Worm (Caenorhabditis elegans) whole organism, L4/young adult: ENCODE data around the gene D1086.1.
A peak's percentile ranks its signal among the peaks of the same experiment; 100 is the strongest.
"Not testable (repeated sequence)": the region's sequence is repeated elsewhere in the genome, so short reads cannot be mapped to it uniquely, and the experiment has no call there.

Source experiments
- W03F9.2 ChIP-seq: fragments of 150-350 bp; optimal IDR thresholded peaks from 2 replicates; lab custom pipeline; 2014; ENCODE audit warnings: missing biosample characterization, missing genetic modification characterization
- dao-5 ChIP-seq: sonication (generic microtip); optimal IDR thresholded peaks from 2 replicates; lab custom pipeline; 2016; ENCODE audit warnings: missing genotype, missing genetic modification characterization, moderate library complexity, missing compliant biosample characterization
- him-1 ChIP-seq: sonication (generic microtip); optimal IDR thresholded peaks from 2 replicates; lab custom pipeline; 2016; ENCODE audit warnings: missing genotype, missing genetic modification reagents, missing genetic modification characterization, missing compliant biosample characterization

Gene D1086.1

ce11 chrV:14128858-14129257 is 30.2 kb downstream of the D1086.1 start:
- no peak for TF ChIP-seq dao-5 (tag; lab: Kevin White, UChicago)
- no peak for TF ChIP-seq W03F9.2
- TF ChIP-seq him-1 (tag; lab: Kevin White, UChicago): no peak

ce11 chrV:14130226-14130625 is 31.6 kb downstream of the D1086.1 start:
- TF ChIP-seq W03F9.2 (no peak), dao-5 (tag; lab: Kevin White, UChicago) (no peak), him-1 (tag; lab: Kevin White, UChicago) (no peak)

DNA sequence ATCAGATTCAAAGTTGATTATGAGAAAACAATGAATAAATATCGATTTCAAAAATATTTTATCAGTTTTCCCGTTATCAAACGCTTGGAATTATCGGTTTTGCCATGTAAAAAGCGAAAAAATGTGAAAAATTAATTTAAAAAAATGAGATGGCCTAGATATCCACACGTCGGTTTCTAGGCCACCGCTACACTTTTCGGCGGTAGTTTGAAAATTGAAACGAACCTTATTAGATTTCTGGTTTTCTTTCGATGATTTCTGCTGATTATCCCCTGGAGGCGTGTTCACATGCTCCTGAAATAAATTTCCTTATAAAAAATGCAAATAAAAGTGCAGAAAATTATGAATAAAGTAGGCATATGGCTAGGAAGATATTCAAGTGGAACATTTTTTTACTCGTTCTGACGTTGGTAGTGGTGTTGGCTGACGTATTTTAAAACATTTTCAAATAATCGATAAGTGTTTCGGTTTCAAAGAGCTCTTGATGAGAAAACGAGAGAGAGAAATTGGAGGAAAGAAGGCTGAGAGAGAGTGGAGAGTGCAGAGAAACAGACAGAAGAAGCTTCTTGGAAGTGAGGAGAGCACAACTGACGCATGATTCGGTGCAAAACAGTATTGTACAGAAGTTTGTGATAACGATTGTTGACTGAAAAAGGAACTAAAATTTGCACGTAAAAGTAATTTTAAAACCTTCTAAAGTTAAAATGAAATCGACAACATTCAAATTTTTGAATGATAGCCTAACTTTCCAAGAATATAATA is 34.5 kb downstream of the D1086.1 start:
- no peak for TF ChIP-seq him-1 (tag; lab: Kevin White, UChicago)
- TF ChIP-seq dao-5 (tag; lab: Kevin White, UChicago): no peak
- TF ChIP-seq W03F9.2: no peak

- TF ChIP-seq W03F9.2: no peak
- no peak for TF ChIP-seq dao-5 (tag; lab: Kevin White, UChicago)
- TF ChIP-seq him-1 (tag; lab: Kevin White, UChicago): no peak
These were observed 36.2 kb downstream of the D1086.1 start for ce11 chrV:14134757-14135441.

DNA sequence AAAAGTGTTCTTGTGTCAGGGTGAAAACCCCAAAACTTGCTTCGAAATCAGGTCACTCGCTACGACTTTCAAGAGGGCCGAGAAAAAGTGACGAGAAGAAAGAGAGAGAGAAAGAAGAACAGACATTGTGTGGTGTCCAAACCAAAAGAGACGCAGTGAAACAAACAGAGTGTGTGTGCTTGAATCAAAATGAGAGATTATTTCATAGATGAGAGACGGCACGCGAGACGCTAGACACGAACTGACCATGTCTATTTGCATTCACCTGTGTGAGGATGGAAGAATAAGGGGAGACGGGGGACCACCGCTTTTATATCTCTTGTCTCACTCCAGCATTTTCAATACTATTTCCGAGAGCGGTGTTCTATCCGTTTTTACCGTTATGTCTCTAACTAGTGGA is 37.5 kb downstream of the D1086.1 start:
- TF ChIP-seq dao-5 (tag; lab: Kevin White, UChicago) (no peak), him-1 (tag; lab: Kevin White, UChicago) (no peak), W03F9.2 (no peak)

DNA sequence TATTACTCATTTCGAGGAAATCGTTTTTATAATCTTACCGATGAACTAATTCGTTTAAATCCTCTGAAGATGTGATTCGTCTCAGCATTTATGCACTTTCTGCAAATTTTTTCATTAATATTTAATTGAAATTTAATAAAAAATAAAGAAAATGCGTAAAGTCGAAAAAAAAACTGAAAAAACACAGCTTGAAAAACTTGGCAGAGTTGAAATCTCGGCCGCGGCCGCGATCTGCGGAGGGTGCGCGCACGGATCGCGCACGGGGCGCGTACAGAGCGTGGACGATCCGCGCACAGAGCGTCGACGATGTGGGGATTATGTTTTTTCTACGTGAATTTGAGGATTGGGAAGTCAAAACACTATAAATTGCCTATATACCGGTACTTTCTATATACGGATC is 39.1 kb downstream of the D1086.1 start, which contains the start of gene AH10.4:
Gene AH10.4, minus strand, starts transcription at position 101 of the 400 bp plus-strand sequence.
- not testable (repeated sequence) for TF ChIP-seq him-1 (tag; lab: Kevin White, UChicago); W03F9.2; dao-5 (tag; lab: Kevin White, UChicago)

DNA sequence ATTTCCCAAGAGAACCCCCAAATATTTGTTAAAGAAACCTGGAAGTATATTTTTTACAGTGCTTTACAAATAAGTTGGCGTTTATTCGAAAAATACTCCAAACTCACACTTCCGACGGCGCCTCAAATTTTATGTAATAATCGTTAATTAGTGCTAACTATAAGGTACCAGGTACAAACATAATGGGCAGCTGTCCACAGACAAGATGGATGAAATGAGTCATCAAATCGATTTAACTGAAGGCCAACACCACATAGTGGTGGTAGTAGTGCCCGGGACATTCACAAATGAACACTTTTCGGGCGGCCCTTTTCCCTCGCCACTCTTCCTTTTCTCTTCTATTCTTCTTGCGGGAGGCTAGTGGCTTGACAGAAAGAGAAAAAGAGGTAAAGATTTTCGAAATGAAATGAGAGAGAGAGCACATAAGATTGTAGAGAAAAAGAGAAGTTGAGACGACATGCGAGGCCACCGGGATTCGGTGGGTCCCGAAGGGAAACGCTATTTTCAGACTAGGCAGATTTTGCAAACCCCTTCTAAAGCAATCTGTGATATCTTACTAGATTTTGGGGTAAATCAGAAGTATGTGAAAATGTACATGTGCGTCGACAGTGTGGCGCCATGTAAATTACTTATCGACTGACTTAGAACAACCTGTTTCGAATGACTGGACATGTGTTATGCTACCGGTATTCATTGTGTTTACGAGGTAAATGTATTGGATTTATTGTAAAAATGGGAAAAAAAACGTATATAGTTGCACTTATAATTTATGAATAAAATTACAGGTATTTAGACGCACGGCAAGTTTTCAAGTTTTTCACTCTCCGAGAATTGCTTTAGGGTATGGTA is 40.8 kb downstream of the D1086.1 start:
- no peak for TF ChIP-seq dao-5 (tag; lab: Kevin White, UChicago)
- no peak for TF ChIP-seq him-1 (tag; lab: Kevin White, UChicago)
- TF ChIP-seq W03F9.2: no peak

- TF ChIP-seq dao-5 (tag; lab: Kevin White, UChicago) (no peak), him-1 (tag; lab: Kevin White, UChicago) (no peak), W03F9.2 (no peak)
These were observed 42.1 kb downstream of the D1086.1 start for ce11 chrV:14140733-14141132.

DNA sequence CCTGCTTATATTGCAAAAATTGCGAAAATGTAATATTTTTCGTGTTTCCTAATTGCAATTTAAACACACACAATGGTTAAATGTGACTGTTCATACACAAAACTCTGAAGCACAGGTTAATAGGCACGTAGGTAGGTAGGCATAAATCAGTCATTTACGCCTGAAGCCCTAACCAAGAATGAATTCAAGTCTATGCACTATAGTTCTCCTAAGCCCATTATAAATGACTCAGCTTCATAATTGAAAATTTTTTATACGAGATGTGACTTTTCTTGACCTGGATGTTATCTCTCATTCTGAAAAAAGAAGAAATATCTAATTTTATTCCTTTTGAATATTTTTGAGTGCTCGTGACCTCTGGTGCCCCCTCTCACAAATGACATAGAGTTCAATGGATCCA is 43.2 kb downstream of the D1086.1 start:
- no peak for TF ChIP-seq him-1 (tag; lab: Kevin White, UChicago)
- TF ChIP-seq dao-5 (tag; lab: Kevin White, UChicago): no peak
- TF ChIP-seq W03F9.2: no peak

DNA sequence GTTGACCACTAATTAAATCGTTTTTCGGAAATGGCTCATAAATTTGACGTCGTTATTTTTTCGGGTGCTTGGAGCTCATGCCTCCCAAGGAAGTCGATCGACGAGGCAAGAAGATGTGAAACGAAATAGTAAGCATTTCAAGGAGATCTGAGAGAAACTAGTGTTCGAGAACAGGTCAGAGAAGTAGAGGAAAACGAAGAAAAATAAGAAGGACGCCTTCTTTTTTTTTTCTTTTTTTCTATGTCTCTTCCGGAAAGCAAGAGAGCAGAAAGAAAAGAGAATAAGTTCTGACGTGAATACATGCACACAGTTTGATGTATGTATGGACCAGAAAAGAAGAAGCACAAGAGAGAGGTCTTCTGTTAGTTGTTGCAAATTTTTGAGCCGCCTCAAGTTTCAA is 45.0 kb downstream of the D1086.1 start:
- TF ChIP-seq him-1 (tag; lab: Kevin White, UChicago): peak; percentile 79
- TF ChIP-seq W03F9.2: peak; percentile 7
- TF ChIP-seq dao-5 (tag; lab: Kevin White, UChicago): no peak

DNA sequence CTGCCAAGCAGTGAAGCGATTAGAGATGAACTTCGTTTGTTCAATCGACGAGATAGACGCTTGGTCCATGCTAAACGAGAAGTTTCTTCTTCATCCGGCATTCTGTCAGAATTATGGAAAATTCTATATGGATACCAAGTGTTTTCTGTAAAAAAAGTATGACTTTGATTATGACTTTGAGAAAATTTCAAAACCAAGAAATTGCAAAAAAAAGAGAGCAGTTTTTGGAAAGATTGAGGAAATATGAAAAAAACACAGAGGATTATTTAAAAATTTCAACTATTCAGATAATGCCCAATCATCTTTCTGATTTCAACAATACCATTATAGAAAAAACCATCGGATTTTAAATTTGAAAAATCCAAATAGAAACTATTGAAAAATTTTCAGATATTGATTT is 46.6 kb downstream of the D1086.1 start, which contains the start of gene par-1:
Gene par-1, minus strand, starts transcription at position 101 of the 400 bp plus-strand sequence.
- TF ChIP-seq dao-5 (tag; lab: Kevin White, UChicago): no peak
- TF ChIP-seq him-1 (tag; lab: Kevin White, UChicago): no peak
- TF ChIP-seq W03F9.2: no peak

- TF ChIP-seq him-1 (tag; lab: Kevin White, UChicago): no peak
- no peak for TF ChIP-seq W03F9.2
- no peak for TF ChIP-seq dao-5 (tag; lab: Kevin White, UChicago)
These were observed 47.5 kb downstream of the D1086.1 start, which contains the start of gene acs-10 for ce11 chrV:14146199-14146598. TSS of gene acs-10 (plus strand) at chrV:14146499.

DNA sequence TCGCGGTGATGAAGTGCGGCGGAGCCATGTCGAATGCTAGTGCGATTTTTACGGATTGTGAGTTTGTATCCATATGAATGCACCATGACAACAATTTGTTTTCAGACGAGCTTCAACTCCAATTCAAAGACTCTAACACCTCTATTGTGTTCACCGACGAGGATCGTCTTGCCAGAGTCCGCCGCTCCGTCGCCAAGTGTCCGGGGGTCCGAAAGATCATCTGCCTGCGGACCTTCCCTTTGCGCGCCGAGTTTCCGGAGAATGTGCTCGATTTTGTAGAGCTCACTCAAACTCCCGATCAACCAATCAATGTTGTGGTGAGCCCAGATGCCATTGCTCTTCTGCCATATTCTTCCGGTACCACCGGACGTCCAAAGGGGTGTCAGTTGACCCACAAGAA is 48.5 kb downstream of the D1086.1 start:
- no peak for TF ChIP-seq dao-5 (tag; lab: Kevin White, UChicago)
- TF ChIP-seq W03F9.2: no peak
- no peak for TF ChIP-seq him-1 (tag; lab: Kevin White, UChicago)
